Fruit fly (Drosophila melanogaster) whole organism, wandering third instar larva: ENCODE results near the gene Lgr3.

Experiments
- jim ChIP-seq: fragments of 175-275, 200-325 bp; sonication (Bioruptor generic); optimal IDR thresholded peaks from 2 replicates; lab custom pipeline; 2016; ENCODE audit warnings: missing biosample characterization, mild to moderate bottlenecking, missing genetic modification characterization
- usp ChIP-seq: fragments of >200 bp; optimal IDR thresholded peaks from 2 replicates; lab custom pipeline; 2017; ENCODE audit warnings: missing biosample characterization, missing genetic modification characterization

DNA sequence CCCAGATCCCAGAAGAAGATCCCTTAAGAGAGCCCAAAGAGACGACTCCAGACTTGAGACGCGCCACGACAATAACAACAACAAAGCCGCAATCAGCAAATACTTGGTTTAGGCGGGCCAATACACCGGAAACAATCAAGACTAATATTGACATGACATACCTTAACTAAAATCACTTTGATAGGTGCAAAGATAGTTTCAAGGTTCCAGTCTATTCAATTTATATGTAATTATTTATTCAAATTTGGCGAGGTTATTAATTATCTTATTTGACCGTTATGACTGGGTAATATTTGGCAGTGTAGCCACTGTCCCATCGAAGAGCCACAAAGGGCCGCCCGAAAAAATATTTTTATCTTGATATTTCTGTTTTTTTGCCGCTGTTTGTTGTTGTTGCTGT is 25.1 kb upstream of the Lgr3 start:
- TF ChIP-seq usp (GFP tag; lab: Kevin White, UChicago) = no peak
- no peak for TF ChIP-seq jim
